Worm (Caenorhabditis elegans): ENCODE data around the gene mfsd-12.

Gene mfsd-12

DNA sequence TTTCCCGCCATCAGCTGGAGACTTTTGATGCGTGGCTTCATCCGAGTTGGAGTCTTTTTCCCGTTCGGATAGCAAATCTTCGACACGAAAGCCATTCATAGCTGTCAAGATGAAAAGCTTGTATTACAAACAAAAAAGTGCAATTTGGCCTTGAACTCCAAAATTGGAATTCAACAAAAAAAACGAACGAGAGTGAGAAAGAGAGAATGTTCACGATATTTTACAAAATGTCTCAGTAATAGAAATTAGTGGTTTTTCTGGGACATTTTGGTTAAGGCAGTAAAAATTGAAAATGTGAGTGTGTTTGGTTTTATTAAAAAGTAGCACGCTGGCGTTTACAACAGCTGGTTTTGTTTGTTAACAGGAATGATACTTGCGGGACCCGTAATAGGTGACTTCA lies 13.8 kb upstream of the mfsd-12 start, which contains the start of gene ceh-1:
ceh-1 (minus strand) TSS at position 101 of the 400 bp plus-strand sequence.
- no peak for TF ChIP-seq unc-62 (GFP tag; optimal IDR thresholded peaks at IDR 0.05)

DNA sequence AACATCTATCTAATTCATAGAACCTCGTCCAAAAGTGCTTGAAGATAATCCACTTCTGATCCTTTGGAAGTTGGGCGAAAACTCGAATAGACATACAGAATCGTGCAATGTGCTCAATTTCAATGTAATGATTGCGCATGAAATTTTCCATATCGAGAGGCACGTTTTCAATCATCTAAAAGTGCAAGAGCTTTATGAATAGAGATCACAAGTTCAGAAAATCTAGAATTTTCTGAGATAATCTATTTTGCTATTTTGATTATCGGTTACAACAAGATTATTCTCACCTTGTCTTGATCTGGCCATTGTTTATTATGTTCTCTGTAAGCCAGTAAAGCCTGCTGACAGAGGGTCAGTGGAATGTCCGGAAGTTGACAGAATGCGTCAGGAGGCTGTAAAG lies 10.3 kb upstream of the mfsd-12 start:
- TF ChIP-seq unc-62 (GFP tag; optimal IDR thresholded peaks at IDR 0.05), result no peak

DNA sequence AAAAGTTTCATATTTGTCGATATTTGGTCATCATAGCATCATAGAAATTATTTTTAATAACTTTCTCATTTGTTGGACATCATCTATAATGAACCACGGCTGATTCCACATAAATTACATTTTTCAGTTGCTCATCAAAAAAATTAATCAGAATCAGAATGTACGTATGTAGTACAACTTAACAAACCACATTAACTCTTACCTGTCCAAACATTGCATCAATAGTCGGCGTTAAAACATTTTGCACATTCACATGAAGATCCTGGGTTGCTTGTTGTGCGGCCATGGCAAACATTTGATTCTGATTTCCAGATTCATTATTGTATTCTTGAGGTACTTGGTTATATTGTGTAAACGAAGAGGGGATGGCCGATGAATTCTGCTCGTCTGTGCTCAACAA lies 9.6 kb upstream of the mfsd-12 start:
- TF ChIP-seq unc-62 (GFP tag; optimal IDR thresholded peaks at IDR 0.05), result no peak

DNA sequence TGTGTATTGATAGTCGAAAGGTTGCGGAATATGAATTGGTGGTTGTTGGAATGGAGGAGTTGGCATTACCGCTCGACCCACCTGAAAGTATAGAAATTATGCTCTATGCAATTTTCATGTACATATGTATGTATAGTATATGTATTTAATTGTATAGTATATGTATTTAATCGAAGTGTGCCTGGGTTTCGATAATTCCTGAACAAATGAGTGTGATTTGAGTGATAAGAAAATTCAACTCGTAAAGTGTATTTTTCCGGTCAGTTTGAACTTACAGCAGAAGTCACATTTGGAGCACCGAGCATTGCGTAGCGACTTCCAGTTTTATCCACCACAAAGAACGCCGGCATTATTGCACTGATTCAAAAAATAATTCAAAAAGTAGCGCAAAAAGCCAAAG lies 9.2 kb upstream of the mfsd-12 start:
- no peak for TF ChIP-seq unc-62 (GFP tag; optimal IDR thresholded peaks at IDR 0.05)

DNA sequence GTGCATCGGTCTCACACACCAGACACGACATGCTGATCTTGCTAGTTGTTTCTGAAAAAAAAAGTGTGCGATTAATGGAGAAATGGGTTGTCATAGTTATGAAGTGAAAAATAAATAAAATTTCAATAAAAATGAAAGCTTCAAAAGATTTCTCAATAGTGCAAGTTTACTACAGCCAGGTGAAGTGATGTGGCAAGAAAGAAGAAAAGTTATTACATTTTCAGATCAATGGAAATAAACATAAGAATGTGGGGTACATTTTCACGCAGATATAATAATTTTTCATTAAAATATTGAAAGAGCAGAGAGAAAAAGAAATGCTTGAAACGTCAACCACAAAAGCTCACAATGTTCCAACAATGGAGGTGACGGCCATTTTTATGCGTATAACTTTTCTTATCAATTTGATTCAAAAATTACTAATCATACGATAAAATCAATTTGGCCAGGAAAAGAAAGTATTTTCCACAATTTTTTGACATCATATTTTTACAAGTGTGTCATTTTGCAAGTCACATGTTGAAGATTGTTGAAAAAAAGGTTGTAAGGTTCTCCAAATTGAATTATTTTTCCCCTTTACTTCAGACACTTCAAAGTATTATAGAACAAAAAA lies 7.5 kb upstream of the mfsd-12 start, which contains the start of gene nhr-45:
nhr-45 (minus strand) TSS at position 51 of the 613 bp plus-strand sequence.
- TF ChIP-seq unc-62 (GFP tag; optimal IDR thresholded peaks at IDR 0.05), result no peak

DNA sequence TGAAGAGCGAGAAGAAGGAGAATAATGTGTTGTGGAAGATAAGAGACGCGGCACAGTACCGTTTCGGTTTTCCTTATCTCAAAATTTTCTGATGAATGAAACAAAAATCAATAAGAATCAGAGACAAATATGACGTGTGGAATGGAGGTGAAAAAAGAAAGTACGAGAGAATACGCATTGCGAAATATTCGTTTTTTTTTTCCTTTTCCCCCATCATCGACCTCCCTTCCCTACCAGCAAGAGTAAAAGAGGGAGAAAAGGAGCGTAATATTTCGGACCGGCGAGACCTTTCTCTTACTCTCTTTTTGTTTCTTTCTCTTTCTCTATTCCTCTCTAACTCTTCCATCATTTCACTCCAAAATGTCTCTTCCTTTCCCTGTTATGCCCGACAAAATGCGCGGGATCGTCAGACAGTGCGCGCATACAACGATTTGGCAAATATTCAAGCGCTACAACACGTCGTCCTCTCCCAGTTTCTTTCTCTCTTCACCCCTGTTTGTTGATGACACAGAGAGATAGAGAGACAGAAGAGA lies 5.5 kb upstream of the mfsd-12 start:
- TF ChIP-seq unc-62 (GFP tag; optimal IDR thresholded peaks at IDR 0.05), result no peak

DNA sequence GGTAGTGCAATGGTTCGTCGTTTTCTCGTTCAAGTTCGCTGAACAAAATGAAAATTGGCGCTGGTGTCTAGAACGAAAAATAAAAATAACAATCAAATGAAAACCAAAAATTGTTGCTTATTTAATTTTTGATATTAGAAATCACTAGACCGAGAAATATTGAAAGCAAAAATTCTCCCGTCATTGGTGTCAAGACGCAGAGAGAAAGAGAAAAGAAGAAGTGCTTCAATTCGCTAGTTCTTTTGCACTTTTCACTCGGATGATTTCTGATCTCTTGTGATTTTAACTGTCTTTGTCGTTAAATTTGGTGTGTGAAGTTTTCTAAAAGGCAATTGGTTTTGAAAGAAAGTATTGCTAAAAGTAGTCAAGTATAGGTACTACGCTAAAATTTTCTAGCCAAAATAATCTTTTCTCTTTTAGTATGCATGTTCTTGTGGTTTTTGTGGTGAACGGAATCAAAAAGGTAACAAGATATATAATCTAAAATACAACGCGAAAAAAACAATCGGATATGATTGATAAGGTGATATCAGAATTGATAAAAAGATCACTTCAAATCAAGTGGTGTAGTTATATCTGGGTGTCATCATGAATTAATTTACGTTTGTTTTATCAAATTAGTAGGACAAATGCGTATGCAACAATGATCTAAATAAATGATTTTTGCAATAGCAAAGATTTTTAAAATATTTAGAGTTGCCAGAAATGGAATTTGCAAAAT lies 4.8 kb upstream of the mfsd-12 start:
- no peak for TF ChIP-seq unc-62 (GFP tag; optimal IDR thresholded peaks at IDR 0.05)

DNA sequence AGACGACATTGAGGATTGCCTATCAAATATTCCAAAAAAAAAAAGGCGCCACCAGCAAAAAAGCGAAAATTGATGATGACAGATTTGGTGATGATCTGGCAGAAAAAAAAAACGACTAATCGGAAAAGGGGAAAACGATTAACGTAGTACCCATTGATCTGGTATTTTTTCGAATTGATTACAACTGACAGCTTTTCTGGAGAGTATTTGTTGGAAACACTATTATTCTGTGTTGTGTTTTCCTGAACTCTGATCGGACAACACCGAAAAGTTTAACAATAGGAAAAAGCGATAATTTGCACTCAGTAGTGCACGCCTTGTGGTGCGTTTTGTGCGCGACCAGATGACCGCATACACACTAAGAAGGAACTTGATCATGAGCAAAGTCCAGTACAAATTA lies 3.2 kb upstream of the mfsd-12 start:
- TF ChIP-seq unc-62 (GFP tag; optimal IDR thresholded peaks at IDR 0.05), result no peak

DNA sequence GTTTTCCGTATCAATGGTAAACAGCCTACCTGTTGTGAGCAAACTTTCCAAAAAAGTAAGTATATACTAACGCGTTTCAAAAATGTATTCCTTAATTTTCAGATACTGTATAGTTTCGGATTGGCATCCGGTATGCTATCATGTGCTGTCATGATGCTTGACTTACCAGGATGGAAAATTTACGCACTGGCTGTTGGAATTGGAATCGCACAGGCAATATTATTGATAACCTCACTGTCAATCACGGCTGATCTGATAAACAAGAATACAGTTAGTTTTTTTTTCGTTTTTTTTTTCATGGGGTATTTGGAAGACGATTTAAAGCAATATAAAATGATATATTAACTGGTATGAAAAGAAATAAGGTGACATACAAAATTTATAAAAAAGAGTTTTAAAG lies 3.9 kb downstream of the mfsd-12 start:
- TF ChIP-seq unc-62 (GFP tag; optimal IDR thresholded peaks at IDR 0.05), result no peak

DNA sequence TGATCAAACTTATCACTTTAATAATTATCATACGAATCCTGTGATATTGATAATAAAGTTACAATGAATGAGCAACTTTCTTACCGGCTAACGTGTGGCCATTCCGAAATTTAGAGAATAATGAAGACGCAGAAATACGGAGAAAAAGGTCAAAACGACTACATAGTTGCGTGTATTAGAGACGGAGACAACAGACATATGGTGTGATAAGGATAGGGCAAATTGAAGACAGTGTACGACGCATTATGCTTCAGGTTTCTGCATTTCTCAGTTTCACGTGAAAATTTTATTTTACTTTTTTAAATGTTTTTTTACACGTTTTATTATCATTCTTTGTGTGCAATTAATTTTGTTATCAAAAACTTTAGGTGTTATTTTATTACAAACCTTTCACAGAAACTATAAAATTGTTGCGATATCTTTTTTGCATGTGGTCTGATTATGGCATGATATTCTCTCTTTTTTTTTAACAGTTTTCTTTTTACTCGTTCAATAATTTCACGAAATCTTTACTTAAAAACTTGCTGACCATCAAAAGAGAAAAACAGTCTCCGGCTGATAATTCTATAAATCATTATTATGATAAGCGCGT lies 5.4 kb downstream of the mfsd-12 start, which contains the start of gene tmem-135:
tmem-135 (plus strand) TSS at position 542 of the 592 bp plus-strand sequence.
- no peak for TF ChIP-seq unc-62 (GFP tag; optimal IDR thresholded peaks at IDR 0.05)

DNA sequence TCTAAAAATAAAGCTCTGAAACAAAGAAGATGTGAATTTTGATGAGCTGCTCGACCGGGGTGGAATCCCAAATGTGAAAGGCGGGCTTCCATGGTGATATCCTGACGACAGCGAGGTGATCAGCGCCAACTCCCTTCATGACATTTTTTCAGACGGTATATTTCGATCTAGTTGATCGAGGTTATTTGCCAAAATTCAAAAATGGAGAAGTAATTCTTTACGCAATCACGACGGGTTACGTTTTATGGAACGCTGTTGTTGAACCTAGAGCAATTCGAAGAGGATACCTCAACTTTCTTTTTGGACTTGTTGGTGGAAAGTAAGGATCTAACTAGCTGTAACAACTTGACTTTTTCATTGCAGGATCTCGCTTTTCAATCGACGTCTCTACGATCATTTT lies 8.8 kb downstream of the mfsd-12 start:
- TF ChIP-seq unc-62 (GFP tag; optimal IDR thresholded peaks at IDR 0.05), result no peak

DNA sequence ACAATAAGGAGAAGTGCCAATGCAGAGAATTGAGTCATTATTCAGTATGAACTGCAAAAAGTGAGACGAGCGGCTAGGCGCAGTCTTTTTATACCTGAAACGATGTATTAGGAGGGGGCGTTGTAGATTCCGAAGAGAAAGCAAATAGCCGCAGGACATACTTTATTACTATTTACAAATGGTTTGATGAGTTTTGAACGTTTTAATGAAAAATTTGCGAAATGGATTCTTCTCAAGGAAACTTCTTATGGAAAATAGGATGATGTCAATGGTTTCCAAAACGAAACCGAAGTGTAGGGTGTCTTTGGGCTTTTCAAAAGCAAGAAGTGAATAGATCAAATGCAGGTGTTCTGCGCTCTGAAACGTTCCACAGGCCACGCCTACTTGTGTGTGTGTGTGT lies 10.1 kb downstream of the mfsd-12 start, which contains the start of gene flp-11:
flp-11 (minus strand) TSS at position 101 of the 400 bp plus-strand sequence.
- no peak for TF ChIP-seq unc-62 (GFP tag; optimal IDR thresholded peaks at IDR 0.05)

DNA sequence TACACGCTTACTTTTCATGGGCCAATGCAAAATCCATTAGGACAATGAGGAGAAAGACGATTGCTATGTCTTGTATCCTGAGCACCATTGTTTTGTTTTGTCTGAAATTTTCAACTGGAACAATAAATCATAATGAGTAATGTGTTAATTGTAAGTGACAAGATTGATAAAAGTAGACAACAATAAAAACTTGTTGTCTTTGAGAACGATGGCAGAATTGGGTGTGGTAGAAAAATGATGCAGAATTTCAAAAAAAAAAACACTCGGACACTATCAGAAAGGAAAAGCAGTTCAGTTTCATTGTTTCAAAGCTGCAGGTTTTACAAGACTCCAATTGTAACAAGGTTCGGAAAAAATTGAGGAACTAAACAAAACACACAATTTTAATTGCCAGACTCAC lies 14.7 kb downstream of the mfsd-12 start, which contains the start of gene K02G10.15:
K02G10.15 (minus strand) TSS at position 101 of the 400 bp plus-strand sequence.
- TF ChIP-seq unc-62 (GFP tag; optimal IDR thresholded peaks at IDR 0.05), result no peak

DNA sequence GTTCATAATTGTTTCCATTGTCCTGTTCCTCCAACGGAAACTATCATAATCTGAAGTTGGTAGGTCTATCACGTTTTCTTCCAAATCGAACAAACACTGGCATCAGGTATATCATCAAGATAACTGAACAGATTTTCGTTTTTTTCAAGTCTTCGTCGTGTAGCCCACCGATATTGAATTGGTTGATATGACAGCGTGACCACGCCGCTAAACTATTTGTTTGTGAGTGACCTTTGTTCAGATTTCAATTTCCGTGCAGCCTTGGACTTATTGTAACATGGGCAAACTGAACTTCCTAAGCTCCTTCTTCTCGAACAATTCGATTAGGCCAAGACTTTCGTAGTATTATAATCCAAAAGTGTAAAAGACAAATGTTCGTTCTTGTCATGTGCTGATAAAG lies 17.7 kb downstream of the mfsd-12 start:
- no peak for TF ChIP-seq unc-62 (GFP tag; optimal IDR thresholded peaks at IDR 0.05)

DNA sequence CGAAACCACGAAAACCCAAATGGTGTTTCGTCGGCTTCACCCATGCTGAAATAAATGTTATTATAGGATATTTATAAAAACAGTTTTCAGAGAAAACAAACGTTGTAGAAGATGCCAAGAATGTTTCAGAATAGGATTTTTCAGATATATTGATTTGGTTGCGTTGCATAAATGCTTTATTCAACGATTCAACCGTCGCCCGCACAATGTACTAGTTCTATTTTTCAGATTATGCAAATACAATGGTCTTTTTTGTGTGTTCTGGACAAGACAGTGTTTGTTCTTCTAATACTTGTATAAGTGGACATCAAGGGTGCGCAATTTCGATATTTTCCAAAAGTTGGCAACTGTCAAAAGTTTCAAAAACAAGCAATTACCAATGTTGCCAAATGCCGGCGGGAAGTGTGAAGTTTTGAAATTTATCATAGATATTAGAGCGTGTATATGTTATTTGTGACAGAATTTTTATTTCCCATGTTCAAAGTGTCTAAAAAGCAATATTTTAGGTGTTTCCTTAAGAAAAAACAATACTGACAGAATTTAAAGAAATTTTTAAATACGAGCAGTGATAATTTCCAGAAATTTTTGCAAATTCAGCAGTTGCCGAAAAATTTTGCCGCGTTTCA lies 23.4 kb downstream of the mfsd-12 start, which contains the start of gene K02G10.5:
K02G10.5 (minus strand) TSS at position 51 of the 626 bp plus-strand sequence.
- TF ChIP-seq unc-62 (GFP tag; optimal IDR thresholded peaks at IDR 0.05), result no peak

Measured in whole organism, dauer.